Worm (Caenorhabditis elegans) whole organism, young adult: ENCODE results near the gene zgpa-1.
A peak's percentile ranks its signal among the peaks of the same experiment; 100 is the strongest.

Experiments used
- B0336.3 ChIP-seq: fragments of 200-800 bp; sonication (Bioruptor generic); IDR thresholded peaks from 2 replicates; pipeline ENCODE4 v1.3.6; 2022; ENCODE audit warnings: missing genetic modification characterization, missing compliant biosample characterization
- F10E7.11 ChIP-seq: sonication (generic microtip); optimal IDR thresholded peaks from 2 replicates; lab custom pipeline; 2017; ENCODE audit warnings: mild to moderate bottlenecking, missing genetic modification characterization, moderate library complexity, missing compliant biosample characterization
- F33H1.4 ChIP-seq: fragments of 200-800 bp; sonication (Bioruptor generic); IDR thresholded peaks from 2 replicates; pipeline ENCODE4 v1.3.6; 2022; ENCODE audit warnings: missing genetic modification reagents, missing genetic modification characterization, missing compliant biosample characterization
- F37B4.10 ChIP-seq: fragments of 200-800 bp; sonication (Bioruptor generic); IDR thresholded peaks from 2 replicates; pipeline ENCODE4 v1.3.6; 2022; ENCODE audit warnings: missing genetic modification characterization, missing compliant biosample characterization
- F57C9.4 ChIP-seq: sonication (generic microtip); optimal IDR thresholded peaks from 2 replicates; lab custom pipeline; 2017; ENCODE audit warnings: mild to moderate bottlenecking, missing genetic modification characterization, missing compliant biosample characterization
- K11D2.4 ChIP-seq: fragments of 200-800 bp; sonication (Bioruptor generic); IDR thresholded peaks from 2 replicates; pipeline ENCODE4 v1.3.6; 2022; ENCODE audit warnings: missing genetic modification reagents, missing genetic modification characterization, missing compliant biosample characterization
- K12H6.12 ChIP-seq: fragments of 200-800 bp; sonication (Bioruptor generic); optimal IDR thresholded peaks from 2 replicates; lab custom pipeline; 2018; ENCODE audit warnings: mild to moderate bottlenecking, missing genetic modification characterization, missing compliant biosample characterization
- Y53F4B.3 ChIP-seq: fragments of 200-800 bp; sonication (Bioruptor generic); IDR thresholded peaks from 2 replicates; pipeline ENCODE4 v1.3.6; 2022; ENCODE audit warnings: missing genetic modification reagents, missing genetic modification characterization, missing compliant biosample characterization
- ZK185.1 ChIP-seq: sonication (generic microtip); optimal IDR thresholded peaks from 2 replicates; lab custom pipeline; 2016; ENCODE audit warnings: mild to moderate bottlenecking, missing genetic modification characterization, missing compliant biosample characterization; ENCODE audit not compliant: poor library complexity, severe bottlenecking
- atf-7 ChIP-seq: sonication (generic microtip); optimal IDR thresholded peaks from 2 replicates; lab custom pipeline; 2017; ENCODE audit warnings: mild to moderate bottlenecking, missing genetic modification characterization, missing compliant biosample characterization
- athp-1 ChIP-seq: sonication (generic microtip); optimal IDR thresholded peaks from 2 replicates; lab custom pipeline; 2017; ENCODE audit warnings: mild to moderate bottlenecking, missing genetic modification characterization, missing compliant biosample characterization
- attf-3 ChIP-seq: fragments of 200-800 bp; sonication (Bioruptor generic); conservative IDR thresholded peaks from 2 replicates; pipeline ENCODE4 v1.3.6; 2022; ENCODE audit warnings: missing genetic modification reagents, missing genetic modification characterization, missing compliant biosample characterization
- attf-5 ChIP-seq: fragments of 200-800 bp; sonication (Bioruptor generic); optimal IDR thresholded peaks from 2 replicates; lab custom pipeline; 2018; ENCODE audit warnings: mild to moderate bottlenecking, missing genetic modification characterization, missing compliant biosample characterization
- cebp-1 ChIP-seq, 2 experiments: fragments of 200-800 bp in 1 of 2; sonication (Bioruptor generic) in 1 of 2; sonication (generic microtip) in 1 of 2; IDR thresholded peaks in 1 of 2; optimal IDR thresholded peaks in 1 of 2; 2 replicates each; pipeline versions ENCODE4 v1.3.6 to Lab custom; 2017 to 2022; ENCODE audit warnings: missing compliant biosample characterization in 2 of 2, missing genetic modification characterization in 2 of 2, mild to moderate bottlenecking in 1 of 2, missing genetic modification reagents in 1 of 2, moderate library complexity in 1 of 2
- ceh-100 ChIP-seq: fragments of 200-800 bp; sonication (Bioruptor generic); IDR thresholded peaks from 2 replicates; pipeline ENCODE4 v1.3.6; 2022; ENCODE audit warnings: missing genetic modification reagents, missing genetic modification characterization, missing compliant biosample characterization
- ceh-79 ChIP-seq: sonication (generic microtip); optimal IDR thresholded peaks from 2 replicates; lab custom pipeline; 2017; ENCODE audit warnings: mild to moderate bottlenecking, missing genetic modification characterization, missing compliant biosample characterization
- ceh-91 ChIP-seq: fragments of 200-800 bp; sonication (Bioruptor generic); IDR thresholded peaks from 2 replicates; pipeline ENCODE4 v1.3.6; 2022; ENCODE audit warnings: missing genetic modification reagents, missing genetic modification characterization, missing compliant biosample characterization
- chd-7 ChIP-seq: sonication (generic microtip); optimal IDR thresholded peaks from 2 replicates; lab custom pipeline; 2016; ENCODE audit warnings: mild to moderate bottlenecking, missing genetic modification characterization, moderate library complexity, missing compliant biosample characterization
- dox-1 ChIP-seq: fragments of 200-800 bp; sonication (Bioruptor generic); IDR thresholded peaks from 2 replicates; pipeline ENCODE4 v1.3.6; 2022; ENCODE audit warnings: missing genetic modification reagents, missing genetic modification characterization, missing compliant biosample characterization
- dpff-1 ChIP-seq: sonication (generic microtip); optimal IDR thresholded peaks from 2 replicates; lab custom pipeline; 2017; ENCODE audit warnings: mild to moderate bottlenecking, missing genetic modification characterization, missing compliant biosample characterization
- egl-18 ChIP-seq: fragments of 200-800 bp; sonication (Bioruptor generic); IDR thresholded peaks from 2 replicates; pipeline ENCODE4 v1.3.6; 2022; ENCODE audit warnings: missing genetic modification reagents, missing genetic modification characterization, missing compliant biosample characterization
- ekl-4 ChIP-seq: fragments of 200-800 bp; sonication (Bioruptor generic); IDR thresholded peaks from 2 replicates; pipeline ENCODE4 v1.3.6; 2022; ENCODE audit warnings: missing genetic modification reagents, missing genetic modification characterization, missing compliant biosample characterization
- ets-4 ChIP-seq: fragments of 200-800 bp; sonication (Bioruptor generic); optimal IDR thresholded peaks from 2 replicates; lab custom pipeline; 2018; ENCODE audit warnings: mild to moderate bottlenecking, missing genetic modification characterization, missing compliant biosample characterization
- gei-17 ChIP-seq: fragments of 200-800 bp; sonication (Bioruptor generic); optimal IDR thresholded peaks from 2 replicates; lab custom pipeline; 2018; ENCODE audit warnings: mild to moderate bottlenecking, missing genetic modification characterization, missing compliant biosample characterization
- hmg-20 ChIP-seq: fragments of 200-800 bp; sonication (Bioruptor generic); IDR thresholded peaks from 2 replicates; pipeline ENCODE4 v1.3.6; 2022; ENCODE audit warnings: missing genetic modification reagents, missing genetic modification characterization, missing compliant biosample characterization
- lin-26 ChIP-seq: fragments of 200-800 bp; sonication (Bioruptor generic); IDR thresholded peaks from 2 replicates; pipeline ENCODE4 v1.3.6; 2022; ENCODE audit warnings: missing genetic modification reagents, missing genetic modification characterization, missing compliant biosample characterization
- lin-54 ChIP-seq: fragments of 200-800 bp; sonication (Bioruptor generic); optimal IDR thresholded peaks from 2 replicates; lab custom pipeline; 2018; ENCODE audit warnings: mild to moderate bottlenecking, missing genetic modification characterization, missing compliant biosample characterization
- lir-1 ChIP-seq: fragments of 200-800 bp; sonication (Bioruptor generic); conservative IDR thresholded peaks from 2 replicates; pipeline ENCODE4 v1.3.6; 2022; ENCODE audit warnings: missing genetic modification reagents, missing genetic modification characterization, missing compliant biosample characterization
- lsy-27 ChIP-seq: sonication (generic microtip); optimal IDR thresholded peaks from 2 replicates; lab custom pipeline; 2017; ENCODE audit warnings: missing genetic modification characterization, mild to moderate bottlenecking, missing compliant biosample characterization, antibody characterized with exemption, missing genotype, borderline replicate concordance; ENCODE audit not compliant: insufficient read depth
- madf-8 ChIP-seq: fragments of 200-800 bp; sonication (Bioruptor generic); conservative IDR thresholded peaks from 2 replicates; pipeline ENCODE4 v1.3.6; 2022; ENCODE audit warnings: missing genetic modification reagents, missing genetic modification characterization, missing compliant biosample characterization
- nfya-1 ChIP-seq: sonication (generic microtip); optimal IDR thresholded peaks from 2 replicates; lab custom pipeline; 2017; ENCODE audit warnings: antibody characterized with exemption, missing compliant biosample characterization, missing genetic modification characterization, borderline replicate concordance; ENCODE audit not compliant: insufficient read depth
- nfyb-1 ChIP-seq: fragments of 200-800 bp; sonication (Bioruptor generic); IDR thresholded peaks from 2 replicates; pipeline ENCODE4 v1.3.6; 2022; ENCODE audit warnings: missing genetic modification reagents, missing genetic modification characterization, missing compliant biosample characterization
- nhr-80 ChIP-seq: sonication (generic microtip); optimal IDR thresholded peaks from 2 replicates; lab custom pipeline; 2016; ENCODE audit warnings: missing genetic modification characterization, missing compliant biosample characterization
- pha-4 ChIP-seq: fragments of 150-350 bp; sonication (generic microtip); optimal IDR thresholded peaks from 2 replicates; lab custom pipeline; 2014; ENCODE audit warnings: missing biosample characterization, missing genetic modification reagents, missing genetic modification characterization
- rcor-1 ChIP-seq: fragments of 200-800 bp; sonication (Bioruptor generic); IDR thresholded peaks from 2 replicates; pipeline ENCODE4 v1.3.6; 2022; ENCODE audit warnings: missing genetic modification reagents, missing genetic modification characterization, missing compliant biosample characterization
- snpc-1.1 ChIP-seq: sonication (generic microtip); optimal IDR thresholded peaks from 2 replicates; lab custom pipeline; 2017; ENCODE audit warnings: missing genetic modification characterization, mild to moderate bottlenecking, missing compliant biosample characterization, antibody characterized with exemption, moderate library complexity, missing genotype, missing genetic modification reagents; ENCODE audit not compliant: insufficient read depth
- snpc-1.3 ChIP-seq: sonication (generic microtip); optimal IDR thresholded peaks from 2 replicates; lab custom pipeline; 2017; ENCODE audit warnings: missing genetic modification characterization, mild to moderate bottlenecking, missing compliant biosample characterization, antibody characterized with exemption, moderate library complexity, missing genotype, missing genetic modification reagents; ENCODE audit not compliant: insufficient read depth
- snpc-4 ChIP-seq, 5 experiments: fragments of 150-350 bp in 1 of 5; sonication (generic microtip) in 4 of 5; optimal IDR thresholded peaks; 2 replicates each; lab custom pipeline; 2014 to 2018; ENCODE audit warnings: missing genetic modification characterization in 5 of 5, missing biosample characterization in 3 of 5, antibody characterized with exemption in 2 of 5, mild to moderate bottlenecking in 2 of 5, missing compliant biosample characterization in 2 of 5, missing genotype in 2 of 5, moderate library complexity in 2 of 5, missing genetic modification reagents in 1 of 5
- somi-1 ChIP-seq: fragments of 200-800 bp; sonication (Bioruptor generic); optimal IDR thresholded peaks from 2 replicates; lab custom pipeline; 2018; ENCODE audit warnings: mild to moderate bottlenecking, missing genetic modification characterization, missing compliant biosample characterization
- tlf-1 ChIP-seq: fragments of 200-800 bp; sonication (Bioruptor generic); optimal IDR thresholded peaks from 2 replicates; lab custom pipeline; 2018; ENCODE audit warnings: mild to moderate bottlenecking, missing genetic modification characterization, missing compliant biosample characterization
- unc-62 ChIP-seq: fragments of 150-350 bp; optimal IDR thresholded peaks from 2 replicates; lab custom pipeline; 2014; ENCODE audit warnings: missing biosample characterization, missing genetic modification reagents, missing genetic modification characterization
- xnd-1 ChIP-seq: sonication (generic microtip); optimal IDR thresholded peaks from 2 replicates; lab custom pipeline; 2016; ENCODE audit warnings: missing genotype, missing genetic modification reagents, missing genetic modification characterization, missing compliant biosample characterization
- zim-3 ChIP-seq: sonication (generic microtip); optimal IDR thresholded peaks from 2 replicates; lab custom pipeline; 2017; ENCODE audit warnings: mild to moderate bottlenecking, missing genetic modification characterization, moderate library complexity, missing compliant biosample characterization
- ztf-18 ChIP-seq: sonication (generic microtip); optimal IDR thresholded peaks from 2 replicates; lab custom pipeline; 2016; ENCODE audit warnings: missing genotype, mild to moderate bottlenecking, missing genetic modification characterization, missing compliant biosample characterization
- ztf-22 ChIP-seq: fragments of 200-800 bp; sonication (Bioruptor generic); optimal IDR thresholded peaks from 2 replicates; lab custom pipeline; 2018; ENCODE audit warnings: mild to moderate bottlenecking, missing genetic modification characterization, moderate library complexity, missing compliant biosample characterization
- ztf-3 ChIP-seq: fragments of 200-800 bp; sonication (Bioruptor generic); optimal IDR thresholded peaks from 2 replicates; lab custom pipeline; 2018; ENCODE audit warnings: mild to moderate bottlenecking, missing genetic modification characterization, missing compliant biosample characterization

zgpa-1 gene

DNA sequence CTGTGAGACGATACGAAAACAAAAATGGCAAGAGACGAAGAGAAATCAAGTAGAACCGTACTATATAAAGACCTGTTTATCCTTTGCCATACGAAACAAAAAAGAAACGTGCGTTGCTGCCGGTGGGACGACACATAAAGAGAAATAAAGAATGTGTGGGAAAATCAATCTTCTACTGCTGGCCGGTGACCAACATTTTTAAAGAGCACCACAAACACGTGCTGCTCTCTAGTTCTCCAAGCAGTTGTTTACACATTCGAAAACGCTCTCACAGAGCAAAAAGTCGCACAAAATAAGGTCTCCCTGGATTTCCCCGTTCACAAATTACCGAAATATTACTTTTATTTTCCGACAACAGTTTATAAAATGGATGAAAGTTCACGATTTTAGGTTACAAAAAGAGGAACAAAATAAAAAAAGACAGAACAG lies 23.1 kb downstream of the zgpa-1 start, which contains the start of gene imp-3:
Gene imp-3 (minus strand): TSS at position 93 of the 429 bp plus-strand sequence.
- TF ChIP-seq F57C9.4 (tag; lab: Kevin White, UChicago) (peak; percentile 53), ztf-22 (GFP tag; lab: Kevin White, UChicago) (no peak), gei-17 (GFP tag; lab: Kevin White, UChicago) (peak; percentile 1), ztf-3 (no peak), unc-62 (GFP tag; lab: Kevin White, UChicago) (no peak), somi-1 (GFP tag; lab: Kevin White, UChicago) (no peak), lin-54 (GFP tag; lab: Kevin White, UChicago) (peak; percentile 43), dox-1 (peak; percentile 68; the same call in 1 of the 2 replicates), dpff-1 (peak; percentile 7), B0336.3 (peak; percentile 80), zim-3 (tag; lab: Kevin White, UChicago) (peak; percentile 66), K11D2.4 (GFP tag; lab: Robert Waterston, UW) (peak; percentile 61), ceh-79 (peak; percentile 49), F33H1.4 (0 out of 2 replicates have a peak, but pooled peaks have one; percentile 38), ceh-91 (GFP tag; lab: Robert Waterston, UW) (peak; percentile 15; the same call in 1 of the 2 replicates), rcor-1 (GFP tag; lab: Robert Waterston, UW) (peak; percentile 46; the same call in 1 of the 2 replicates), attf-5 (peak; percentile 74), cebp-1 (GFP tag; IDR thresholded peaks at IDR 0.05; lab: Robert Waterston, UW) (no peak), cebp-1 (tag; optimal IDR thresholded peaks at IDR 0.05; lab: Kevin White, UChicago) (peak; percentile 76), tlf-1 (GFP tag; lab: Kevin White, UChicago) (peak; percentile 53), egl-18 (GFP tag; lab: Robert Waterston, UW) (no peak), K12H6.12 (tag; lab: Kevin White, UChicago) (peak; percentile 51), ekl-4 (GFP tag; lab: Robert Waterston, UW) (peak; percentile 83), madf-8 (GFP tag; lab: Robert Waterston, UW) (0 out of 2 replicates have a peak, but pooled peaks have one; percentile 10), F37B4.10 (GFP tag; lab: Robert Waterston, UW) (no peak), snpc-4 (GFP tag; optimal IDR thresholded peaks at IDR 0.05; lab: Kevin White, UChicago) (no peak), snpc-4 (tag; optimal IDR thresholded peaks at IDR 0.05; lab: Kevin White, UChicago) (peak in 2 of 4 experiments; percentile 27 to 44), xnd-1 (peak; percentile 23), nfyb-1 (GFP tag; lab: Robert Waterston, UW) (peak; percentile 69), ztf-18 (peak; percentile 18), atf-7 (peak; percentile 79), attf-3 (GFP tag; lab: Robert Waterston, UW) (0 out of 2 replicates have a peak, but pooled peaks have one; percentile 27), Y53F4B.3 (no peak), lsy-27 (tag; lab: Kevin White, UChicago) (no peak), snpc-1.1 (tag; lab: Kevin White, UChicago) (peak; percentile 19), ZK185.1 (tag; lab: Kevin White, UChicago) (peak; percentile 12), nhr-80 (peak; percentile 22), lir-1 (GFP tag; lab: Robert Waterston, UW) (0 out of 2 replicates have a peak, but pooled peaks have one; percentile 22), hmg-20 (0 out of 2 replicates have a peak, but pooled peaks have one; percentile 46), ceh-100 (GFP tag; lab: Robert Waterston, UW) (peak; percentile 60), ets-4 (GFP tag; lab: Kevin White, UChicago) (no peak), athp-1 (tag; lab: Kevin White, UChicago) (peak; percentile 88), nfya-1 (no peak), snpc-1.3 (tag; lab: Kevin White, UChicago) (peak; percentile 11), chd-7 (tag; lab: Kevin White, UChicago) (peak; percentile 75), F10E7.11 (tag; lab: Kevin White, UChicago) (peak; percentile 69), pha-4 (tag; lab: Kevin White, UChicago) (peak; percentile 71), lin-26 (peak; percentile 77)
